Fruit fly (Drosophila melanogaster): ENCODE measurements around the gene Sry-delta.

The Sry-delta gene

dm6 chr3R:30083215-30083614 is 40.1 kb downstream of the Sry-delta start (continued):
- TF ChIP-seq grau (tag; optimal IDR thresholded peaks at IDR 0.05) (peak; percentile 23), lmd (GFP tag; IDR thresholded peaks at IDR 0.05) (0 out of 2 replicates have a peak, but pooled peaks have one; percentile 32), row (GFP tag; IDR thresholded peaks at IDR 0.05) (peak; percentile 27; the same call in 1 of the 3 replicates), CG8290 (GFP tag; optimal IDR thresholded peaks at IDR 0.05) (no peak), CG8290 (tag; optimal IDR thresholded peaks at IDR 0.05) (peak in 1 of 2 experiments; percentile 4), HLH3B (GFP tag; IDR thresholded peaks at IDR 0.05) (peak; percentile 25; the same call in 1 of the 2 replicates)

dm6 chr3R:30084137-30084536 is 41.0 kb downstream of the Sry-delta start:
- TF ChIP-seq CG18262 (tag; optimal IDR thresholded peaks at IDR 0.05) (no peak), gem (tag; optimal IDR thresholded peaks at IDR 0.05) (peak; percentile 4), CG11504 (tag; optimal IDR thresholded peaks at IDR 0.05) (peak; percentile 9)

dm6 chr3R:30090261-30091006 is 47.3 kb downstream of the Sry-delta start:
- peak; percentile 72 for TF ChIP-seq crol (GFP tag; IDR thresholded peaks at IDR 0.05)
- TF ChIP-seq Trl (optimal IDR thresholded peaks at IDR 0.05): peak; percentile 65 to 83
- TF ChIP-seq Trl (GFP tag; optimal IDR thresholded peaks at IDR 0.05): no peak
- no peak for TF ChIP-seq eyg (GFP tag; optimal IDR thresholded peaks at IDR 0.05)
- no peak for TF ChIP-seq Nf-YC (tag; optimal IDR thresholded peaks at IDR 0.05)
- TF ChIP-seq ase (GFP tag; IDR thresholded peaks at IDR 0.05): no peak
- TF ChIP-seq CG2129 (GFP tag; IDR thresholded peaks at IDR 0.05; ENCODE audit: partially characterized antibody): no peak
- no peak for TF ChIP-seq Ssrp (tag; optimal IDR thresholded peaks at IDR 0.05)
- TF ChIP-seq chn (GFP tag; optimal IDR thresholded peaks at IDR 0.05): no peak
- no peak for TF ChIP-seq sim (GFP tag; IDR thresholded peaks at IDR 0.05)
- no peak for TF ChIP-seq caup (GFP tag; optimal IDR thresholded peaks at IDR 0.05; ENCODE audit: severe bottlenecking)
- TF ChIP-seq CG16813 (GFP tag; IDR thresholded peaks at IDR 0.05; ENCODE audit: partially characterized antibody): no peak
- TF ChIP-seq CG4854 (GFP tag; optimal IDR thresholded peaks at IDR 0.05): no peak
- no peak for TF ChIP-seq CG15073 (GFP tag; optimal IDR thresholded peaks at IDR 0.05)
- no peak for TF ChIP-seq Dad (GFP tag; optimal IDR thresholded peaks at IDR 0.05)
- no peak for TF ChIP-seq kni (GFP tag; optimal IDR thresholded peaks at IDR 0.05)
- no peak for TF ChIP-seq CG2202 (tag; optimal IDR thresholded peaks at IDR 0.05)
- no peak for TF ChIP-seq CG33213 (GFP tag; optimal IDR thresholded peaks at IDR 0.05)
- TF ChIP-seq BEAF-32 (GFP tag; optimal IDR thresholded peaks at IDR 0.05): no peak
- TF ChIP-seq Myb (GFP tag; optimal IDR thresholded peaks at IDR 0.05): no peak
- no peak for TF ChIP-seq luna (GFP tag; optimal IDR thresholded peaks at IDR 0.05)
- TF ChIP-seq CG14860 (GFP tag; IDR thresholded peaks at IDR 0.05; ENCODE audit: partially characterized antibody): no peak
- TF ChIP-seq fu2 (GFP tag; optimal IDR thresholded peaks at IDR 0.05): no peak
- no peak for TF ChIP-seq CG11695 (GFP tag; IDR thresholded peaks at IDR 0.05)
- TF ChIP-seq CG3065 (GFP tag; optimal IDR thresholded peaks at IDR 0.05): no peak
- no peak for TF ChIP-seq CG6689 (GFP tag; IDR thresholded peaks at IDR 0.05)
- no peak for TF ChIP-seq Opbp (GFP tag; IDR thresholded peaks at IDR 0.05; ENCODE audit: partially characterized antibody)
- no peak for TF ChIP-seq nmo (GFP tag; optimal IDR thresholded peaks at IDR 0.05)
- no peak for TF ChIP-seq Eip74EF (GFP tag; optimal IDR thresholded peaks at IDR 0.05)
- TF ChIP-seq CG15601 (tag; optimal IDR thresholded peaks at IDR 0.05): no peak
- TF ChIP-seq Gsc (GFP tag; IDR thresholded peaks at IDR 0.05): no peak
- TF ChIP-seq CG6791 (GFP tag; IDR thresholded peaks at IDR 0.05; ENCODE audit: partially characterized antibody): 0 out of 3 replicates have a peak, but pooled peaks have one; percentile 40
- no peak for TF ChIP-seq Hr78 (GFP tag; optimal IDR thresholded peaks at IDR 0.05)
- no peak for TF ChIP-seq cad (GFP tag; optimal IDR thresholded peaks at IDR 0.05)
- no peak for TF ChIP-seq ken (GFP tag; IDR thresholded peaks at IDR 0.05)
- TF ChIP-seq CG31224 (GFP tag; IDR thresholded peaks at IDR 0.05): no peak
- peak; percentile 94 for TF ChIP-seq Blimp-1 (GFP tag; optimal IDR thresholded peaks at IDR 0.05)
- TF ChIP-seq CG8944 (GFP tag; optimal IDR thresholded peaks at IDR 0.05): no peak
